Worm (Caenorhabditis elegans): ENCODE results near the gene T16G1.9.

- no peak for TF ChIP-seq ref-1 (GFP tag; conservative IDR thresholded peaks at IDR 0.05)
- TF ChIP-seq cog-1 (tag; optimal IDR thresholded peaks at IDR 0.05) = no peak
Measured at ce11 chrV:12941797-12942474, 8.7 kb downstream of the T16G1.9 start, which contains the start of gene T16G1.4.
